Worm (Caenorhabditis elegans) whole organism, L4/young adult: ENCODE data around the gene fkh-7.

ENCODE experiments used
- W03F9.2 ChIP-seq: fragments of 150-350 bp; optimal IDR thresholded peaks from 2 replicates; lab custom pipeline; 2014; ENCODE audit warnings: missing biosample characterization, missing genetic modification characterization
- dao-5 ChIP-seq: sonication (generic microtip); optimal IDR thresholded peaks from 2 replicates; lab custom pipeline; 2016; ENCODE audit warnings: missing genotype, missing genetic modification characterization, moderate library complexity, missing compliant biosample characterization
- him-1 ChIP-seq: sonication (generic microtip); optimal IDR thresholded peaks from 2 replicates; lab custom pipeline; 2016; ENCODE audit warnings: missing genotype, missing genetic modification reagents, missing genetic modification characterization, missing compliant biosample characterization

- TF ChIP-seq him-1 (tag; lab: Kevin White, UChicago) (no peak), W03F9.2 (tag; lab: Kevin White, UChicago) (no peak), dao-5 (tag; lab: Kevin White, UChicago) (no peak)
Measured at ce11 chrIV:5603321-5603720, 18.8 kb downstream of the fkh-7 start.
